Worm (Caenorhabditis elegans) whole organism, L2 larva: Measurements from ENCODE around the gene Y71H2B.11.

Experiments
- lsy-2 ChIP-seq, 2 experiments: fragments of 150-350 bp in 1 of 2; sonication (generic microtip) in 1 of 2; optimal IDR thresholded peaks; 2 replicates each; lab custom pipeline; 2014 to 2017; ENCODE audit warnings: missing biosample characterization in 2 of 2, missing genetic modification characterization in 2 of 2
- mdl-1 ChIP-seq, 2 experiments: fragments of 150-350 bp in 1 of 2; sonication (generic microtip) in 1 of 2; optimal IDR thresholded peaks; 2 replicates each; lab custom pipeline; 2017; ENCODE audit warnings: missing biosample characterization in 2 of 2, missing genetic modification characterization in 2 of 2
- unc-62 ChIP-seq: fragments of 150-350 bp; optimal IDR thresholded peaks from 2 replicates; lab custom pipeline; 2014; ENCODE audit warnings: missing biosample characterization, missing genetic modification reagents, missing genetic modification characterization
- ztf-1 ChIP-seq: fragments of 200-800 bp; sonication (Bioruptor generic); conservative IDR thresholded peaks from 2 replicates; pipeline ENCODE4 v1.3.6; 2022; ENCODE audit warnings: missing genetic modification characterization, missing compliant biosample characterization
- ztf-4 ChIP-seq: fragments of 150-350 bp; optimal IDR thresholded peaks from 2 replicates; lab custom pipeline; 2014; ENCODE audit warnings: missing biosample characterization, missing genetic modification characterization

- peak in 1 of 2 experiments; percentile 69 for TF ChIP-seq mdl-1 (tag; optimal IDR thresholded peaks at IDR 0.05; lab: Kevin White, UChicago)
- TF ChIP-seq ztf-4 (tag; lab: Kevin White, UChicago), result peak; percentile 80
- peak; percentile 36 for TF ChIP-seq unc-62
- peak; percentile 92 to 96 for TF ChIP-seq lsy-2 (tag; optimal IDR thresholded peaks at IDR 0.05; lab: Kevin White, UChicago)
- TF ChIP-seq ztf-1 (GFP tag; lab: Robert Waterston, UW), result no peak
Observed at ce11 chrIII:2596984-2597454, 6.8 kb upstream of the Y71H2B.11 start, which contains the start of gene apb-1.
